Fruit fly (Drosophila melanogaster) whole organism, pupa: Measurements from ENCODE around the gene mRpL4.

Experiments
- CG12605 ChIP-seq: fragments of 200-800 bp; sonication (Bioruptor generic); IDR thresholded peaks from 2 replicates; pipeline ENCODE4 v1.3.6; 2022; ENCODE audit warnings: missing biosample characterization, missing genetic modification characterization
- CG15710 ChIP-seq: fragments of 200-800 bp; sonication (Bioruptor generic); optimal IDR thresholded peaks from 2 replicates; lab custom pipeline; 2018; ENCODE audit warnings: missing biosample characterization, mild to moderate bottlenecking, missing genetic modification characterization, moderate library complexity
- CG17806 ChIP-seq: fragments of 200-800 bp; sonication (Bioruptor generic); optimal IDR thresholded peaks from 2 replicates; lab custom pipeline; 2018; ENCODE audit warnings: missing biosample characterization, mild to moderate bottlenecking, missing genetic modification characterization, moderate library complexity
- CG32121 ChIP-seq: fragments of 200-800 bp; sonication (Bioruptor generic); IDR thresholded peaks from 2 replicates; pipeline ENCODE4 v1.3.6; 2022; ENCODE audit warnings: missing biosample characterization, missing genetic modification characterization
- CG34367 ChIP-seq: fragments of 200-800 bp; sonication (Bioruptor generic); optimal IDR thresholded peaks from 2 replicates; lab custom pipeline; 2018; ENCODE audit warnings: missing biosample characterization, mild to moderate bottlenecking, missing genetic modification characterization
- CG4496 ChIP-seq: fragments of 200-800 bp; sonication (Bioruptor generic); IDR thresholded peaks from 3 replicates; pipeline ENCODE4 v1.3.6; 2022; ENCODE audit warnings: missing biosample characterization, missing genetic modification characterization
- CG8301 ChIP-seq: fragments of 200-800 bp; sonication (Bioruptor generic); optimal IDR thresholded peaks from 2 replicates; lab custom pipeline; 2018; ENCODE audit warnings: missing biosample characterization, mild to moderate bottlenecking, missing genetic modification characterization
- EcR ChIP-seq: fragments of 200-800 bp; sonication (Bioruptor generic); optimal IDR thresholded peaks from 3 replicates; lab custom pipeline; 2019; ENCODE audit warnings: missing biosample characterization, missing genetic modification characterization, mild to moderate bottlenecking, moderate library complexity, missing genetic modification reagents
- Ets98B ChIP-seq: fragments of 200-800 bp; sonication (Bioruptor generic); IDR thresholded peaks from 2 replicates; pipeline ENCODE4 v1.3.6; 2022; ENCODE audit warnings: missing biosample characterization, missing genetic modification characterization
- Pif1A ChIP-seq: fragments of 200-800 bp; sonication (Bioruptor generic); optimal IDR thresholded peaks from 3 replicates; lab custom pipeline; 2016; ENCODE audit warnings: missing biosample characterization, missing genetic modification characterization
- Snoo ChIP-seq: fragments of 200-800 bp; sonication (Bioruptor generic); optimal IDR thresholded peaks from 3 replicates; lab custom pipeline; 2017; ENCODE audit warnings: missing biosample characterization, mild to moderate bottlenecking, missing genetic modification characterization, inconsistent platforms
- gl ChIP-seq: fragments of 200-800 bp; sonication (Bioruptor generic); optimal IDR thresholded peaks from 2 replicates; lab custom pipeline; 2018; ENCODE audit warnings: missing biosample characterization, mild to moderate bottlenecking, missing genetic modification characterization
- rn ChIP-seq: fragments of 200-800 bp; sonication (Bioruptor generic); IDR thresholded peaks from 2 replicates; pipeline ENCODE4 v1.3.6; 2022; ENCODE audit warnings: missing biosample characterization, missing genetic modification characterization

- TF ChIP-seq CG32121 (GFP tag; lab: Robert Waterston, UW), result no peak
- TF ChIP-seq Ets98B (GFP tag; lab: Robert Waterston, UW), result no peak
- no peak for TF ChIP-seq CG12605 (GFP tag; lab: Robert Waterston, UW)
- TF ChIP-seq CG34367 (tag; lab: Kevin White, UChicago), result no peak
- no peak for TF ChIP-seq CG15710 (tag; lab: Kevin White, UChicago)
- TF ChIP-seq gl, result no peak
- TF ChIP-seq CG4496 (GFP tag; lab: Robert Waterston, UW), result no peak
- no peak for TF ChIP-seq Pif1A
- no peak for TF ChIP-seq CG17806 (tag; lab: Kevin White, UChicago)
- no peak for TF ChIP-seq Snoo
- no peak for TF ChIP-seq EcR
- no peak for TF ChIP-seq CG8301 (tag; lab: Kevin White, UChicago)
- no peak for TF ChIP-seq rn (GFP tag; lab: Robert Waterston, UW)
Observed at dm6 chr2L:16320428-16320827, 8.5 kb downstream of the mRpL4 start.
